Worm (Caenorhabditis elegans) whole organism, midembryonic: ENCODE measurements around the gene lnp-1.

Experiments used
- T22C8.4 ChIP-seq: fragments of 200-800 bp; sonication (Bioruptor generic); IDR thresholded peaks from 2 replicates; pipeline ENCODE4 v1.3.6; 2022; ENCODE audit warnings: missing genetic modification characterization, missing compliant biosample characterization
- cog-1 ChIP-seq: sonication (generic microtip); optimal IDR thresholded peaks from 2 replicates; lab custom pipeline; 2016; ENCODE audit warnings: missing genetic modification characterization, missing compliant biosample characterization
- flt-1 ChIP-seq: fragments of 200-800 bp; sonication (Bioruptor generic); IDR thresholded peaks from 2 replicates; pipeline ENCODE4 v1.3.6; 2022; ENCODE audit warnings: missing genetic modification characterization, missing compliant biosample characterization
- klf-2 ChIP-seq: fragments of 200-800 bp; sonication (Bioruptor generic); conservative IDR thresholded peaks from 2 replicates; pipeline ENCODE4 v1.3.6; 2022; ENCODE audit warnings: missing genetic modification reagents, missing genetic modification characterization, missing compliant biosample characterization
- med-1 ChIP-seq: sonication (generic microtip); optimal IDR thresholded peaks from 2 replicates; lab custom pipeline; 2017; ENCODE audit warnings: missing genetic modification characterization, mild to moderate bottlenecking, missing compliant biosample characterization, antibody characterized with exemption, missing genetic modification reagents; ENCODE audit not compliant: insufficient read depth
- ref-1 ChIP-seq: fragments of 200-800 bp; sonication (Bioruptor generic); conservative IDR thresholded peaks from 2 replicates; pipeline ENCODE4 v1.3.6; 2022; ENCODE audit warnings: missing genetic modification reagents, missing genetic modification characterization, missing compliant biosample characterization
- tab-1 ChIP-seq: fragments of 200-800 bp; sonication (Bioruptor generic); IDR thresholded peaks from 2 replicates; pipeline ENCODE4 v1.3.6; 2022; ENCODE audit warnings: missing genetic modification characterization, missing compliant biosample characterization
- ztf-23 ChIP-seq: fragments of 200-800 bp; sonication (Bioruptor generic); IDR thresholded peaks from 2 replicates; pipeline ENCODE4 v1.3.6; 2022; ENCODE audit warnings: missing genetic modification reagents, missing genetic modification characterization, missing compliant biosample characterization
- ztf-29 ChIP-seq: fragments of 200-800 bp; sonication (Bioruptor generic); IDR thresholded peaks from 2 replicates; pipeline ENCODE4 v1.3.6; 2022; ENCODE audit warnings: missing genetic modification reagents, missing genetic modification characterization, missing compliant biosample characterization

- TF ChIP-seq klf-2: no peak
- TF ChIP-seq med-1 (GFP tag; lab: Kevin White, UChicago): no peak
- no peak for TF ChIP-seq ztf-23
- TF ChIP-seq ztf-29 (GFP tag; lab: Robert Waterston, UW): no peak
- no peak for TF ChIP-seq flt-1 (GFP tag; lab: Robert Waterston, UW)
- no peak for TF ChIP-seq cog-1
- TF ChIP-seq T22C8.4: no peak
- TF ChIP-seq ref-1 (GFP tag; lab: Robert Waterston, UW): no peak
- TF ChIP-seq tab-1: no peak
Measured at ce11 chrX:4586617-4587016, 1.9 kb upstream of the lnp-1 start, which contains the start of gene C05E11.2.
